Worm (Caenorhabditis elegans) whole organism, young adult: ENCODE measurements around the gene Y69E1A.5.

Experiments used
- B0261.1 ChIP-seq: sonication (generic microtip); optimal IDR thresholded peaks from 2 replicates; lab custom pipeline; 2016; ENCODE audit warnings: mild to moderate bottlenecking, missing genetic modification characterization, moderate library complexity, missing compliant biosample characterization
- C06A6.2 ChIP-seq: fragments of 200-800 bp; sonication (Bioruptor generic); conservative IDR thresholded peaks from 2 replicates; pipeline ENCODE4 v1.3.6; 2022; ENCODE audit warnings: missing genetic modification characterization, missing compliant biosample characterization
- F22D6.2 ChIP-seq: sonication (generic microtip); optimal IDR thresholded peaks from 2 replicates; lab custom pipeline; 2016; ENCODE audit warnings: mild to moderate bottlenecking, missing genetic modification characterization, missing compliant biosample characterization
- F33H1.4 ChIP-seq: fragments of 200-800 bp; sonication (Bioruptor generic); IDR thresholded peaks from 2 replicates; pipeline ENCODE4 v1.3.6; 2022; ENCODE audit warnings: missing genetic modification reagents, missing genetic modification characterization, missing compliant biosample characterization
- F37B4.10 ChIP-seq: fragments of 200-800 bp; sonication (Bioruptor generic); IDR thresholded peaks from 2 replicates; pipeline ENCODE4 v1.3.6; 2022; ENCODE audit warnings: missing genetic modification characterization, missing compliant biosample characterization
- F49E8.2 ChIP-seq: sonication (generic microtip); optimal IDR thresholded peaks from 3 replicates; lab custom pipeline; 2017; ENCODE audit warnings: missing genetic modification characterization, mild to moderate bottlenecking, missing compliant biosample characterization, antibody characterized with exemption, moderate library complexity; ENCODE audit not compliant: insufficient read depth
- F52B5.7 ChIP-seq: sonication (generic microtip); optimal IDR thresholded peaks from 2 replicates; lab custom pipeline; 2016; ENCODE audit warnings: mild to moderate bottlenecking, missing genetic modification characterization, missing compliant biosample characterization
- F57A8.1 ChIP-seq: fragments of 200-800 bp; sonication (Bioruptor generic); optimal IDR thresholded peaks from 2 replicates; lab custom pipeline; 2018; ENCODE audit warnings: mild to moderate bottlenecking, missing genetic modification characterization, moderate library complexity, missing compliant biosample characterization
- Y53G8AR.9 ChIP-seq: fragments of 200-800 bp; sonication (Bioruptor generic); conservative IDR thresholded peaks from 2 replicates; pipeline ENCODE4 v1.3.6; 2022; ENCODE audit warnings: missing genetic modification reagents, missing genetic modification characterization, missing compliant biosample characterization
- Y67H2A.10 ChIP-seq: fragments of 200-800 bp; sonication (Bioruptor generic); conservative IDR thresholded peaks from 2 replicates; pipeline ENCODE4 v1.3.6; 2022; ENCODE audit warnings: missing genetic modification reagents, missing genetic modification characterization, missing compliant biosample characterization
- ZK185.1 ChIP-seq: sonication (generic microtip); optimal IDR thresholded peaks from 2 replicates; lab custom pipeline; 2016; ENCODE audit warnings: mild to moderate bottlenecking, missing genetic modification characterization, missing compliant biosample characterization; ENCODE audit not compliant: poor library complexity, severe bottlenecking
- cebp-1 ChIP-seq, 2 experiments: fragments of 200-800 bp in 1 of 2; sonication (Bioruptor generic) in 1 of 2; sonication (generic microtip) in 1 of 2; IDR thresholded peaks in 1 of 2; optimal IDR thresholded peaks in 1 of 2; 2 replicates each; pipeline versions ENCODE4 v1.3.6 to Lab custom; 2017 to 2022; ENCODE audit warnings: missing compliant biosample characterization in 2 of 2, missing genetic modification characterization in 2 of 2, mild to moderate bottlenecking in 1 of 2, missing genetic modification reagents in 1 of 2, moderate library complexity in 1 of 2
- ceh-100 ChIP-seq: fragments of 200-800 bp; sonication (Bioruptor generic); IDR thresholded peaks from 2 replicates; pipeline ENCODE4 v1.3.6; 2022; ENCODE audit warnings: missing genetic modification reagents, missing genetic modification characterization, missing compliant biosample characterization
- ceh-40 ChIP-seq: fragments of 200-800 bp; sonication (Bioruptor generic); IDR thresholded peaks from 2 replicates; pipeline ENCODE4 v1.3.6; 2022; ENCODE audit warnings: missing genetic modification characterization, missing compliant biosample characterization
- ceh-79 ChIP-seq: sonication (generic microtip); optimal IDR thresholded peaks from 2 replicates; lab custom pipeline; 2017; ENCODE audit warnings: mild to moderate bottlenecking, missing genetic modification characterization, missing compliant biosample characterization
- ceh-91 ChIP-seq: fragments of 200-800 bp; sonication (Bioruptor generic); IDR thresholded peaks from 2 replicates; pipeline ENCODE4 v1.3.6; 2022; ENCODE audit warnings: missing genetic modification reagents, missing genetic modification characterization, missing compliant biosample characterization
- die-1 ChIP-seq: sonication (generic microtip); optimal IDR thresholded peaks from 2 replicates; lab custom pipeline; 2016; ENCODE audit warnings: missing genotype, mild to moderate bottlenecking, missing genetic modification characterization, missing compliant biosample characterization
- ekl-4 ChIP-seq: fragments of 200-800 bp; sonication (Bioruptor generic); IDR thresholded peaks from 2 replicates; pipeline ENCODE4 v1.3.6; 2022; ENCODE audit warnings: missing genetic modification reagents, missing genetic modification characterization, missing compliant biosample characterization
- ets-4 ChIP-seq: fragments of 200-800 bp; sonication (Bioruptor generic); optimal IDR thresholded peaks from 2 replicates; lab custom pipeline; 2018; ENCODE audit warnings: mild to moderate bottlenecking, missing genetic modification characterization, missing compliant biosample characterization
- fkh-3 ChIP-seq: sonication (generic microtip); optimal IDR thresholded peaks from 2 replicates; lab custom pipeline; 2016; ENCODE audit warnings: mild to moderate bottlenecking, missing genetic modification characterization, missing compliant biosample characterization
- him-1 ChIP-seq: sonication (generic microtip); optimal IDR thresholded peaks from 2 replicates; lab custom pipeline; 2016; ENCODE audit warnings: missing genotype, missing genetic modification reagents, missing genetic modification characterization, missing compliant biosample characterization
- hlh-12 ChIP-seq: sonication (generic microtip); optimal IDR thresholded peaks from 2 replicates; lab custom pipeline; 2016; ENCODE audit warnings: missing genetic modification characterization, missing compliant biosample characterization
- lin-26 ChIP-seq: fragments of 200-800 bp; sonication (Bioruptor generic); IDR thresholded peaks from 2 replicates; pipeline ENCODE4 v1.3.6; 2022; ENCODE audit warnings: missing genetic modification reagents, missing genetic modification characterization, missing compliant biosample characterization
- lin-35 ChIP-seq, 3 experiments: fragments of 150-350 bp in 2 of 3; sonication (generic microtip) in 1 of 3; optimal IDR thresholded peaks; 2 replicates each; lab custom pipeline; 2014 to 2018; ENCODE audit warnings: missing biosample characterization in 3 of 3, missing genetic modification characterization in 3 of 3, missing genetic modification reagents in 3 of 3
- lin-40 ChIP-seq: sonication (generic microtip); optimal IDR thresholded peaks from 2 replicates; lab custom pipeline; 2016; ENCODE audit warnings: missing genetic modification characterization, mild to moderate bottlenecking, missing compliant biosample characterization, missing genotype, missing genetic modification reagents
- lir-1 ChIP-seq: fragments of 200-800 bp; sonication (Bioruptor generic); conservative IDR thresholded peaks from 2 replicates; pipeline ENCODE4 v1.3.6; 2022; ENCODE audit warnings: missing genetic modification reagents, missing genetic modification characterization, missing compliant biosample characterization
- madf-3 ChIP-seq: fragments of 200-800 bp; sonication (Bioruptor generic); IDR thresholded peaks from 2 replicates; pipeline ENCODE4 v1.3.6; 2022; ENCODE audit warnings: missing genetic modification reagents, missing genetic modification characterization, missing compliant biosample characterization
- mcd-1 ChIP-seq: fragments of 200-800 bp; sonication (Bioruptor generic); IDR thresholded peaks from 2 replicates; pipeline ENCODE4 v1.3.6; 2022; ENCODE audit warnings: missing genetic modification reagents, missing genetic modification characterization, missing compliant biosample characterization
- mxl-1 ChIP-seq: sonication (generic microtip); optimal IDR thresholded peaks from 2 replicates; lab custom pipeline; 2016; ENCODE audit warnings: missing genetic modification characterization, missing compliant biosample characterization
- nfyb-1 ChIP-seq: fragments of 200-800 bp; sonication (Bioruptor generic); IDR thresholded peaks from 2 replicates; pipeline ENCODE4 v1.3.6; 2022; ENCODE audit warnings: missing genetic modification reagents, missing genetic modification characterization, missing compliant biosample characterization
- nhr-80 ChIP-seq: sonication (generic microtip); optimal IDR thresholded peaks from 2 replicates; lab custom pipeline; 2016; ENCODE audit warnings: missing genetic modification characterization, missing compliant biosample characterization
- nhr-90 ChIP-seq: sonication (generic microtip); optimal IDR thresholded peaks from 2 replicates; lab custom pipeline; 2016; ENCODE audit warnings: missing genotype, mild to moderate bottlenecking, missing genetic modification characterization, missing compliant biosample characterization
- pbrm-1 ChIP-seq: fragments of 200-800 bp; sonication (Bioruptor generic); IDR thresholded peaks from 2 replicates; pipeline ENCODE4 v1.3.6; 2022; ENCODE audit warnings: missing genetic modification reagents, missing genetic modification characterization, missing compliant biosample characterization
- pha-4 ChIP-seq: fragments of 150-350 bp; sonication (generic microtip); optimal IDR thresholded peaks from 2 replicates; lab custom pipeline; 2014; ENCODE audit warnings: missing biosample characterization, missing genetic modification reagents, missing genetic modification characterization
- rec-8 ChIP-seq, 2 experiments: sonication (generic microtip); optimal IDR thresholded peaks; 2 replicates each; lab custom pipeline; 2016; ENCODE audit warnings: mild to moderate bottlenecking in 2 of 2, missing genetic modification characterization in 2 of 2, missing genetic modification reagents in 2 of 2, missing genotype in 2 of 2, missing biosample characterization in 1 of 2, missing compliant biosample characterization in 1 of 2, moderate library complexity in 1 of 2
- repo-1 ChIP-seq: sonication (generic microtip); optimal IDR thresholded peaks from 2 replicates; lab custom pipeline; 2017; ENCODE audit warnings: mild to moderate bottlenecking, missing genetic modification characterization, missing compliant biosample characterization
- rpc-1 ChIP-seq, 2 experiments: fragments of 150-350 bp in 1 of 2; sonication (generic microtip) in 1 of 2; optimal IDR thresholded peaks; 2 replicates each; lab custom pipeline; 2014 to 2018; ENCODE audit warnings: missing biosample characterization in 1 of 2, missing genetic modification characterization in 1 of 2, missing genetic modification reagents in 1 of 2, missing genotype in 1 of 2
- sdz-38 ChIP-seq: sonication (generic microtip); optimal IDR thresholded peaks from 2 replicates; lab custom pipeline; 2016; ENCODE audit warnings: missing genotype, missing genetic modification characterization, missing compliant biosample characterization
- somi-1 ChIP-seq: fragments of 200-800 bp; sonication (Bioruptor generic); optimal IDR thresholded peaks from 2 replicates; lab custom pipeline; 2018; ENCODE audit warnings: mild to moderate bottlenecking, missing genetic modification characterization, missing compliant biosample characterization
- tlf-1 ChIP-seq: fragments of 200-800 bp; sonication (Bioruptor generic); optimal IDR thresholded peaks from 2 replicates; lab custom pipeline; 2018; ENCODE audit warnings: mild to moderate bottlenecking, missing genetic modification characterization, missing compliant biosample characterization
- ztf-18 ChIP-seq: sonication (generic microtip); optimal IDR thresholded peaks from 2 replicates; lab custom pipeline; 2016; ENCODE audit warnings: missing genotype, mild to moderate bottlenecking, missing genetic modification characterization, missing compliant biosample characterization
- ztf-22 ChIP-seq: fragments of 200-800 bp; sonication (Bioruptor generic); optimal IDR thresholded peaks from 2 replicates; lab custom pipeline; 2018; ENCODE audit warnings: mild to moderate bottlenecking, missing genetic modification characterization, moderate library complexity, missing compliant biosample characterization
- ztf-3 ChIP-seq: fragments of 200-800 bp; sonication (Bioruptor generic); optimal IDR thresholded peaks from 2 replicates; lab custom pipeline; 2018; ENCODE audit warnings: mild to moderate bottlenecking, missing genetic modification characterization, missing compliant biosample characterization

Y69E1A.5 gene

ce11 chrIV:10936906-10937540, 20.4 kb downstream of the Y69E1A.5 start, which contains the start of gene fic-1 (continued):
- peak; percentile 59 for TF ChIP-seq ztf-18 (tag; lab: Kevin White, UChicago)

ce11 chrIV:10935853-10936491, 21.5 kb downstream of the Y69E1A.5 start, which contains the start of gene lgg-2:
Gene lgg-2 (minus strand): TSS chrIV:10935903.
- peak; percentile 92 for TF ChIP-seq nfyb-1 (GFP tag; lab: Robert Waterston, UW)
- TF ChIP-seq Y53G8AR.9 (GFP tag; lab: Robert Waterston, UW): peak; percentile 83
- 0 out of 2 replicates have a peak, but pooled peaks have one; percentile 28 for TF ChIP-seq F37B4.10 (GFP tag; lab: Robert Waterston, UW)
- TF ChIP-seq ztf-3 (GFP tag; lab: Kevin White, UChicago): peak; percentile 40
- TF ChIP-seq ceh-91 (GFP tag; lab: Robert Waterston, UW): no peak
- TF ChIP-seq cebp-1 (GFP tag; IDR thresholded peaks at IDR 0.05; lab: Robert Waterston, UW): peak; percentile 44; the same call in 1 of the 2 replicates
- TF ChIP-seq cebp-1 (tag; optimal IDR thresholded peaks at IDR 0.05; lab: Kevin White, UChicago): peak; percentile 92
- no peak for TF ChIP-seq him-1 (tag; lab: Kevin White, UChicago)
- TF ChIP-seq lin-40: peak; percentile 95
- peak; percentile 80 for TF ChIP-seq mcd-1 (GFP tag; lab: Robert Waterston, UW)
- TF ChIP-seq lir-1: 0 out of 2 replicates have a peak, but pooled peaks have one; percentile 7
- TF ChIP-seq lin-26 (GFP tag; lab: Robert Waterston, UW): peak; percentile 52; the same call in 1 of the 2 replicates
- no peak for TF ChIP-seq sdz-38 (tag; lab: Kevin White, UChicago)
- no peak for TF ChIP-seq ceh-79 (tag; lab: Kevin White, UChicago)
- peak; percentile 21 for TF ChIP-seq die-1 (tag; lab: Kevin White, UChicago)
- TF ChIP-seq F52B5.7: no peak
- peak; percentile 5 for TF ChIP-seq rpc-1 (optimal IDR thresholded peaks at IDR 0.05; lab: Kevin White, UChicago)
- TF ChIP-seq rpc-1 (tag; optimal IDR thresholded peaks at IDR 0.05; lab: Kevin White, UChicago): no peak
- TF ChIP-seq somi-1 (GFP tag; lab: Kevin White, UChicago): peak; percentile 95
- peak; percentile 73 for TF ChIP-seq Y67H2A.10 (GFP tag; lab: Robert Waterston, UW)
- no peak for TF ChIP-seq F57A8.1 (GFP tag; lab: Kevin White, UChicago)
- peak; percentile 90 for TF ChIP-seq C06A6.2 (GFP tag; lab: Robert Waterston, UW)
- 0 out of 2 replicates have a peak, but pooled peaks have one; percentile 64 for TF ChIP-seq madf-3
- TF ChIP-seq nhr-80 (tag; lab: Kevin White, UChicago): peak; percentile 92
- TF ChIP-seq tlf-1 (GFP tag; lab: Kevin White, UChicago): peak; percentile 86
- TF ChIP-seq F49E8.2: no peak
- no peak for TF ChIP-seq ceh-40 (GFP tag; lab: Robert Waterston, UW)
- peak; percentile 69 for TF ChIP-seq ZK185.1 (tag; lab: Kevin White, UChicago)
- TF ChIP-seq repo-1 (tag; lab: Kevin White, UChicago): peak; percentile 47
- peak; percentile 67 for TF ChIP-seq pha-4
- peak; percentile 87 for TF ChIP-seq ztf-22 (GFP tag; lab: Kevin White, UChicago)
- no peak for TF ChIP-seq fkh-3
- peak; percentile 9 for TF ChIP-seq B0261.1 (tag; lab: Kevin White, UChicago)
- peak; percentile 84 for TF ChIP-seq F22D6.2 (tag; lab: Kevin White, UChicago)
- TF ChIP-seq rec-8 (tag; optimal IDR thresholded peaks at IDR 0.05; lab: Kevin White, UChicago): no peak
- TF ChIP-seq mxl-1 (tag; lab: Kevin White, UChicago): peak; percentile 23
- TF ChIP-seq pbrm-1: peak; percentile 77; the same call in 1 of the 2 replicates
- TF ChIP-seq nhr-90 (tag; lab: Kevin White, UChicago): peak; percentile 61
- peak; percentile 50 for TF ChIP-seq ceh-100 (GFP tag; lab: Robert Waterston, UW)
- TF ChIP-seq lin-35 (GFP tag; optimal IDR thresholded peaks at IDR 0.05; lab: Kevin White, UChicago): peak in 2 of 3 experiments; percentile 31 to 92
- TF ChIP-seq hlh-12: no peak
- TF ChIP-seq ekl-4 (GFP tag; lab: Robert Waterston, UW): peak; percentile 90
- TF ChIP-seq ets-4 (GFP tag; lab: Kevin White, UChicago): peak; percentile 48
- peak; percentile 32 for TF ChIP-seq F33H1.4 (GFP tag; lab: Robert Waterston, UW)
